Fruit fly (Drosophila melanogaster): ENCODE results near the gene Top2.

Top2 gene

DNA sequence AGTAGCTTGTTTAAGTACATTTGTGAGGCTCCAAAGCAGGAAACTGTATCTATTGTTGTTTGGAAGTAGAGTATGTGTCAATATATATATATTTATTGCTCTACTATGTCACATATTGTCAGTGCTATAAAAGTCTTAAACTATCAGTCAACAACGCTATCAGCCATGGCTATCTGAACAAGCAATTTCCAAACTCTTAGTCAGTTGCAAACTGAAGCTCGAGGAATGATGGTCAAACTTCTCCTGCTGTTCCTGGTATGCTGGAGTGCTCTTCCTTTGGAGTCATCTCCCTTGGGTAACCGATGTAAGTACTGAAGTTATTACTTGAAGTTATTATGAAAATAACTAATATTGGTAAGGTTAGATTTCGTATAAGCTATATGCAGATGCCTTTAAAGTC, 34.4 kb downstream of the Top2 start, which contains the start of gene lectin-37Db:
Gene lectin-37Db (plus strand): TSS at position 204 of the 400 bp plus-strand sequence.
- no peak for TF ChIP-seq CG15710 (tag; optimal IDR thresholded peaks at IDR 0.05)

DNA sequence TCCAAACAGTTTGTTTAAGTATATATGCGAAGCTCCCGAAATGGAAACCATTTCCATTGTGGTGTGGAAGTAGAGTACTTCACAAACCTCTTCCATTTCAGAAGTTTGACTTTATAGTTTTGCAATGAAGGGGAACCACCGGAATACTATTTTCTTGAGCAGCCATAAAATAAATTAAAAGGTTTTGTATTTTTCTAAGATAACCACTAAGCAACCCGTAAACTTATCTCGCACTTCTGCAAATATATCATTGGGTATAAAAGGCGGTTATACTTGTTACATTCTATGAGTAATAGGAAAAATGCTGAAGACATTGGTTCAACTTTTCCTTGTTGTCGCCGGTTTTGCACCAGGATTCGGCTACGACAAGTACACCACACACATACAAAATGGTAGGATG, 35.3 kb downstream of the Top2 start, which contains the start of gene lectin-37Da:
Gene lectin-37Da (plus strand): TSS at position 301 of the 400 bp plus-strand sequence.
- TF ChIP-seq CG4496 (GFP tag; IDR thresholded peaks at IDR 0.05) = no peak
- no peak for TF ChIP-seq Ets98B (GFP tag; IDR thresholded peaks at IDR 0.05)
- no peak for TF ChIP-seq CG34367 (tag; optimal IDR thresholded peaks at IDR 0.05)
- no peak for TF ChIP-seq CG10348 (GFP tag; IDR thresholded peaks at IDR 0.05)
- no peak for TF ChIP-seq Pif1B (GFP tag; optimal IDR thresholded peaks at IDR 0.05)
- no peak for TF ChIP-seq fd96Ca (GFP tag; IDR thresholded peaks at IDR 0.05)
- TF ChIP-seq CG12605 (GFP tag; IDR thresholded peaks at IDR 0.05) = no peak
- no peak for TF ChIP-seq gl (tag; optimal IDR thresholded peaks at IDR 0.05)
- TF ChIP-seq CG8301 (tag; optimal IDR thresholded peaks at IDR 0.05) = no peak
- TF ChIP-seq CG15710 (tag; optimal IDR thresholded peaks at IDR 0.05) = no peak
- TF ChIP-seq Pif1A (GFP tag; optimal IDR thresholded peaks at IDR 0.05) = no peak
- TF ChIP-seq CG14655 (GFP tag; optimal IDR thresholded peaks at IDR 0.05) = no peak
- TF ChIP-seq CG17806 (tag; optimal IDR thresholded peaks at IDR 0.05) = no peak
- TF ChIP-seq CG32121 (GFP tag; IDR thresholded peaks at IDR 0.05) = no peak
- TF ChIP-seq CG13204 (GFP tag; optimal IDR thresholded peaks at IDR 0.05) = no peak
- no peak for TF ChIP-seq CG9948 (tag; optimal IDR thresholded peaks at IDR 0.05)
- TF ChIP-seq CG8159 (tag; optimal IDR thresholded peaks at IDR 0.05) = no peak
- TF ChIP-seq Snoo (tag; optimal IDR thresholded peaks at IDR 0.05) = no peak
- no peak for TF ChIP-seq rn (GFP tag; IDR thresholded peaks at IDR 0.05)
- TF ChIP-seq EcR (GFP tag; optimal IDR thresholded peaks at IDR 0.05) = no peak

DNA sequence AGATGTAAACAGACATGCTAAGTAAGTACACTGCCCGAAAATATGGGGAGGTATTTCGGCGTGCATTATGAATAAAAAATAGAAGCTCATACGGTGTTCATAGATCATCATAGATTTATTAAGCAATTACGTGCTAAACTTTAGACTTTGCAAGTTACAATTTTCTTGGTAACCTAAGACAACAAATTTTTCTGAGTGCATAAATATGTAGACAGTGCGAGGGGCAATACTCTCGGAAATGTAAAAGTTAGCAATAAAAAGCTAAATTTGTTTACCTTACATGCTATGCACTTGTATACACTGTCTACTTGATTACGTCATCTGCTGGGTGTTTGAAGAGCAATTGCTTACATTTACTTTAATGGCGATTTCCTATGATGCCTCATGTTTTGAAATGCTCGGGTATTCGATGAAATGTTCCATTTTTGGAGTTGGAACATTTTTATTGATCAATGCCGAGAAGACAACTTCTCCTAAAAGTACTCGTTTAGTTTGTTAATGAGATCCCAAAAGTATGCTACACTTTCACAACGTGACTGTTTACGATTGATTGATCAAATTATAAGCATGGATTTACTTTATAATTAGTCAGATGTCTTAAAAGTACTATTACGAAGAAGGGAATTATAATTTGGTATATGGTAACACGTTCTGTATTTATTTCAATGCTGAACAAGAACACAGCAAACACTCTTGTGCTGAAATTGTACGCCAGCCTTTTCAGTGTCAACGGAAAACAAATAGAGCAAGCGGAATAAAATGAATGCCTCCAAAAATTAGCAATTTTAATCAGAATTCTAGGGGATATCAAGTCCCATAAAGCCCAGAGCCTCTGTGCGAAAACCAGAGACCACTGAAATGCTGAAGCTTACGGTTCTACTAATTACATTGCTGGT, 36.4 kb downstream of the Top2 start, which contains the start of gene Lectin-galC1:
Gene Lectin-galC1 (plus strand): TSS at position 846 of the 896 bp plus-strand sequence.
- TF ChIP-seq D1 (tag; optimal IDR thresholded peaks at IDR 0.05) (no peak), Ets98B (GFP tag; IDR thresholded peaks at IDR 0.05) (peak; percentile 84), CG8301 (tag; optimal IDR thresholded peaks at IDR 0.05) (peak; percentile 71), CG14655 (GFP tag; optimal IDR thresholded peaks at IDR 0.05) (peak; percentile 66), CG32121 (GFP tag; IDR thresholded peaks at IDR 0.05) (peak; percentile 83), CG8159 (tag; optimal IDR thresholded peaks at IDR 0.05) (peak; percentile 2), CG15710 (tag; optimal IDR thresholded peaks at IDR 0.05) (no peak), gl (tag; optimal IDR thresholded peaks at IDR 0.05) (no peak), CG17806 (tag; optimal IDR thresholded peaks at IDR 0.05) (peak; percentile 4), rn (GFP tag; IDR thresholded peaks at IDR 0.05) (peak; percentile 48; the same call in 1 of the 2 replicates), fd96Ca (GFP tag; IDR thresholded peaks at IDR 0.05) (no peak), CG4496 (GFP tag; IDR thresholded peaks at IDR 0.05) (peak; percentile 91), CG34367 (tag; optimal IDR thresholded peaks at IDR 0.05) (no peak), EcR (GFP tag; optimal IDR thresholded peaks at IDR 0.05) (no peak), CG9948 (tag; optimal IDR thresholded peaks at IDR 0.05) (peak; percentile 12), Pif1B (GFP tag; optimal IDR thresholded peaks at IDR 0.05) (peak; percentile 49), CG12605 (GFP tag; IDR thresholded peaks at IDR 0.05) (peak; percentile 27; the same call in 1 of the 2 replicates), CG13204 (GFP tag; optimal IDR thresholded peaks at IDR 0.05) (no peak), CG10348 (GFP tag; IDR thresholded peaks at IDR 0.05) (peak; percentile 62), Pif1A (GFP tag; optimal IDR thresholded peaks at IDR 0.05) (peak; percentile 54), Snoo (tag; optimal IDR thresholded peaks at IDR 0.05) (no peak)

DNA sequence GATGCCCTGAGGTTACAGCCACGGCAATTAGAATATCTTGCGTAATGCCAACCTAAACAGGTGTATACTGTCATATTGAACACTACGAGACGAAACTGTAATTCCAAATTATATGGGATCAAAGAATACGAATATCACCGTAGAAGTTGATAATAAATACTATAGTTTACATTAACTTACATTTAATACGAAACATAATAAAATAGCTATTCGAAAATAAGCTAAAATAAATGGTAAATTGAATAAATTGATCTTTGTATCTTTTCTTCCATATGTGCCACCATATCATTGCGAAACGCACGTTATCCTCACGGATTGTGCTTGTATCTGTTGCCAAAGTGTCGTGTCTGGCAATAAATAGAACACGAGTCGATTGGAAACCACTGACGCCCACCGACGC, 37.4 kb downstream of the Top2 start:
- TF ChIP-seq Snoo (tag; optimal IDR thresholded peaks at IDR 0.05) (no peak), gl (tag; optimal IDR thresholded peaks at IDR 0.05) (no peak), Pif1A (GFP tag; optimal IDR thresholded peaks at IDR 0.05) (no peak), EcR (GFP tag; optimal IDR thresholded peaks at IDR 0.05) (no peak), fd96Ca (GFP tag; IDR thresholded peaks at IDR 0.05) (no peak), CG9948 (tag; optimal IDR thresholded peaks at IDR 0.05) (no peak), D1 (tag; optimal IDR thresholded peaks at IDR 0.05) (no peak), Pif1B (GFP tag; optimal IDR thresholded peaks at IDR 0.05) (no peak), CG17806 (tag; optimal IDR thresholded peaks at IDR 0.05) (no peak), CG8301 (tag; optimal IDR thresholded peaks at IDR 0.05) (no peak), CG15710 (tag; optimal IDR thresholded peaks at IDR 0.05) (no peak), CG14655 (GFP tag; optimal IDR thresholded peaks at IDR 0.05) (no peak), CG10348 (GFP tag; IDR thresholded peaks at IDR 0.05) (no peak), CG12605 (GFP tag; IDR thresholded peaks at IDR 0.05) (no peak), CG13204 (GFP tag; optimal IDR thresholded peaks at IDR 0.05) (no peak)

DNA sequence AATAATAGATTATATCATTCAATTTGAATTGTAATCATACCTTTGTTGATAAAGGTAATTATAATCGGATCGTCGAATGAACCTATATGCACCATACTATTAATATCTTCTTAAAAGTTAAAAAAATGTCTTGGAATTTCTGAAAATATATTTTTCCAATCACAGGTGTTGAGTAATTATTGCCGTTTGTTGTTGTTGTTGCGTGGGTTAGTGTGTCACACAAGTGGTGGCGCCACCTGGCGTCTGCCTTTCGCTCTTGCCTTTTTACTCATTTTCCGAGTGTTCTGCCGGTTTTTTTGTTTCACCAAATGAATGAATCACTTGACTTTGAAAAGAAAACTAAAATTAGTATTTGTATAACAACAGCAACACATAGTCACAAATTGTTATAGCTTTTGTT, 38.2 kb downstream of the Top2 start:
- TF ChIP-seq Snoo (tag; optimal IDR thresholded peaks at IDR 0.05) (no peak), CG8159 (tag; optimal IDR thresholded peaks at IDR 0.05) (no peak), rn (GFP tag; IDR thresholded peaks at IDR 0.05) (no peak), CG15710 (tag; optimal IDR thresholded peaks at IDR 0.05) (no peak), CG32121 (GFP tag; IDR thresholded peaks at IDR 0.05) (no peak), CG13204 (GFP tag; optimal IDR thresholded peaks at IDR 0.05) (no peak), CG34367 (tag; optimal IDR thresholded peaks at IDR 0.05) (no peak), D1 (tag; optimal IDR thresholded peaks at IDR 0.05) (no peak), CG8301 (tag; optimal IDR thresholded peaks at IDR 0.05) (no peak), CG4496 (GFP tag; IDR thresholded peaks at IDR 0.05) (no peak), Pif1B (GFP tag; optimal IDR thresholded peaks at IDR 0.05) (no peak), CG12605 (GFP tag; IDR thresholded peaks at IDR 0.05) (no peak), CG9948 (tag; optimal IDR thresholded peaks at IDR 0.05) (no peak), CG14655 (GFP tag; optimal IDR thresholded peaks at IDR 0.05) (no peak), CG10348 (GFP tag; IDR thresholded peaks at IDR 0.05) (no peak), CG17806 (tag; optimal IDR thresholded peaks at IDR 0.05) (no peak), fd96Ca (GFP tag; IDR thresholded peaks at IDR 0.05) (no peak)

Data from whole organism, pupa.